Fruit fly (Drosophila melanogaster): ENCODE data around the gene CheA75a.

The CheA75a gene

dm6 chr3L:18272321-18273054 lies 20.6 kb downstream of the CheA75a start:
- no peak for TF ChIP-seq noc (tag; optimal IDR thresholded peaks at IDR 0.05)

DNA sequence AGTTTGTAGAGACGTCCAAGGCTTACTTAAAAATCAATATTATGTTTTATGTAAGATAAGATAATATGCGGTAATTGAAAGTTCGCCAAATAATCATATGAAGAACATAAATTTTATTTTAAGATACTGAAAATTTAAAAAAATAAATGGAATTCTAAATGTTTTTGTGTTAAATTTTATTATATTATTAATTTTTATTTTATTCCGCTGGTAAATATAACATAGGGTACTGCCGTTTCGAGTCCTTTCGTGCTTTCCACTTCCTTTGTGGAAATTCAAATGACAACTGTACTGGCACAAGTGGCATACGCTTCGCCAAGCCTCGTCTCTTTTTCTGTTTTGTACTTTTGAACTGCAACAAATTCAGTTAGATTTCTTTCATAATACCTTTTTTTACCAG lies 21.2 kb downstream of the CheA75a start:
- no peak for TF ChIP-seq noc (tag; optimal IDR thresholded peaks at IDR 0.05)

- TF ChIP-seq noc (tag; optimal IDR thresholded peaks at IDR 0.05): no peak
Measured at dm6 chr3L:18274188-18274587, 22.3 kb downstream of the CheA75a start.

- no peak for TF ChIP-seq noc (tag; optimal IDR thresholded peaks at IDR 0.05)
Measured at dm6 chr3L:18275888-18276287, 24.0 kb downstream of the CheA75a start.

DNA sequence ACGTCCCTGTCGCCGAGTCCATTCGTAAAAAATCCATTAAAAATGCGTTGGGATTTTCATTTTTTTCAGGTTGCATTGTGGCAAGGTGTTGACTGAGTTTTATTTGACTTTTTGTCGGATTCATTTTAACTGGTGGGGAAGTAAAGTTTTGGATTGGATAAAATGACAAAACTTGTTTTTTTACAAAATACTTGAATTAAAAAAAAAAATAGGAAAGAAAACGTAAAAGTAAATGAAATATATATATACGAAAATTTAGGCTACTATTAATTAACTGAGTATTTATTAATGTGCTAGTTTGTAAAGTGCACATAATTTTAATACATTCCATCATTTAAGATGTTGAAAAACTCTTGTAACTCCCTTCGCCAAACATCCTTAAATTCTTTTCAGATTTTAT lies 24.7 kb downstream of the CheA75a start:
- TF ChIP-seq noc (tag; optimal IDR thresholded peaks at IDR 0.05): no peak

DNA sequence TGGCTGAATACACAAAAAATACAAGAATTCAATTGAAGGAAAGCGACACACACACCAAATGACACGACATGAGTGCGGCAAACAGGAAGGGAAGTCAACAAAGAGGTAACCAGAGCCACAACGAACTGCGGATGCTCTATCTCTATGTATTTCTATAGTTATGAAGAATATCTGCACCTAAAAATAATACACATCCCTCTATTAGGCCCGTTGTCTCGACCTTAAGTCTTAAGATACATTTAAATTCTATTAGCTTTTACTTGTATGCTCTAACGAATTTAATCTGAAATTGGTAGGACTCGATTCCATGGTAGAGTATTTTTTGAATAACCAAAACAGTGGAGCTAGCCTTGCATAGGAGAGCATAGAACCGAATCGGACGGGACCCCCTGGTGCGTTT lies 29.3 kb downstream of the CheA75a start:
- TF ChIP-seq noc (tag; optimal IDR thresholded peaks at IDR 0.05): no peak

DNA sequence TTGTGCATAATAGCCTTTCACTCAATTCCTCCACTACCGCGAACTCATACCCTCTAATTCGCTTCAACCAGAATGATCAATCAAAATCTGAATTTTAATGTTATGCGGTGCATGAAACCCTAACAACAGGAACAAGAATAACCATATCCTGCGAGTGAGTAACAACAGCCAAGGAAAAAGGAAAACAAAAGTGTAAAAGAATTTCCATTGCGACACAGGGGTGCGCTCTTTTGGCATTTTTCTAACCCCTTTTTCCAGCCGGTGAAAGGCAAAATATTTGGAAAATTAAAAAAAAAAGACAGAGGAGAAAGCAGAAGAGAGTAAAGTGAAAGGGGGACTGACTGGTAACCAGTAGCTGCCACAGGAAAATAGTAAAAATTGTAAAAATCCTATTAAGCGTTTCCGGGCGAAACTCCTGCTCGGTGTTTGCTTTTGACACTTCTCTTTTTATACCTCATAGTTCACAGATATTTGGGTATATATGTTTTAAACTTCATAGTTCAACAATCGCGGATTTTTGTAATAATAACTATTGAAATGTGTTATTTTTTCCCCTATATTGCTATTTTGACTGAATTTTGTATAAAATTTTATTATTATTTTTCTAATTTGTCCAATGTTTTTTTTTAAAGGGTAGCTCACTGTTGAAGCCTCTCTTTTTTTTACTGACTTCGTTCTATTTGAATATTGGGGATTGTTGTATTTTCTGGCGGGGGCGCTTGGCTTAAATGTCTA lies 38.3 kb downstream of the CheA75a start:
- no peak for TF ChIP-seq noc (tag; optimal IDR thresholded peaks at IDR 0.05)

dm6 chr3L:18294212-18294944 lies 42.5 kb downstream of the CheA75a start, which contains the start of gene CG5103:
TSS of gene CG5103 (minus strand) at chr3L:18294262.
- TF ChIP-seq noc (tag; optimal IDR thresholded peaks at IDR 0.05): no peak

DNA sequence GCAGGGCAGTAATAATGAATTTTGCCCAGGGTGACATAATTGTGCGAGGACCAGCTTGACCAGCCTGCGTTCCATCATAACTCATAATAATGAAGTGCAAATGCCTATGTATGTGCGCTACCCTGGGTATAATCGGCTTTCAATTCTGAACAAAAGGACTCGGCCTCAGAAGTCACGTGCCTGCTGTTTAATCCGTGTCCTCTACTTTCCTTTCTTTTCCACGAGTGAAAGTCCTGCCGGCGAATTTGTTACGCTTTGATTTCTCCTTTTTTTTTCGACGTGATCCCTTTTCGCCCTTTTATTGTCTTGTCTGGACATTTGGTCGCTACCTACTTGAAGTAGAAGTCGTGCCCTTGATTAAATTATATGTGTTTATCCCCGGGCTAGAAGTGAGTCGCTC lies 44.6 kb downstream of the CheA75a start:
- TF ChIP-seq noc (tag; optimal IDR thresholded peaks at IDR 0.05): no peak

DNA sequence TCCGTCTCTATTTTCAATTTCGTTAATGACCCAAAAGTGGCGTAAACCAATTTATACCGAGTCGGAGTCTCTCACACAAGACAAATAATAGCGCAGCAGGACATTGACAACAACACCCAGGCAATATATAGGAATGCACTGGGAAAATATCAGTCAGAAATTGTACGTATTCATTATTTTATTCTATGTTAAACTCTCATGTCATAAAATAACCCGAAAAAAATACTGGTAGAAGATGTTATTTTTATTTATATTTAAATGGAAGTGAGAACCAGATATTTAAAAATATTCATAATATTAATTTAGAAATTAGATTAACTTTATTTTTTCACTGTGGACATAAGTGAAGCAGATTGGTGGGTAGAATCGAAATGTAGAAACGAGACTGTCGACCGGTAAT lies 45.4 kb downstream of the CheA75a start:
- no peak for TF ChIP-seq noc (tag; optimal IDR thresholded peaks at IDR 0.05)

- no peak for TF ChIP-seq noc (tag; optimal IDR thresholded peaks at IDR 0.05)
Measured at dm6 chr3L:18301160-18301559, 49.3 kb downstream of the CheA75a start, which contains the start of gene CG13700. TSS of gene CG13700 (minus strand) at chr3L:18301260.

dm6 chr3L:18302021-18302420 lies 50.1 kb downstream of the CheA75a start:
- no peak for TF ChIP-seq noc (tag; optimal IDR thresholded peaks at IDR 0.05)

Measured in whole organism, larva.